Worm (Caenorhabditis elegans) whole organism, late embryonic: ENCODE measurements around the gene T27F7.12.

Experiments used
- C08G9.2 ChIP-seq: sonication (generic microtip); optimal IDR thresholded peaks from 2 replicates; lab custom pipeline; 2016; ENCODE audit warnings: mild to moderate bottlenecking, missing genetic modification characterization, moderate library complexity, missing compliant biosample characterization
- F13H6.1 ChIP-seq: sonication (generic microtip); optimal IDR thresholded peaks from 2 replicates; lab custom pipeline; 2016; ENCODE audit warnings: missing genetic modification characterization, missing compliant biosample characterization
- T23F11.4 ChIP-seq: fragments of 200-800 bp; sonication (Bioruptor generic); optimal IDR thresholded peaks from 2 replicates; lab custom pipeline; 2018; ENCODE audit warnings: mild to moderate bottlenecking, missing genetic modification characterization, missing compliant biosample characterization
- Y22D7AL.16 ChIP-seq: sonication (generic microtip); optimal IDR thresholded peaks from 2 replicates; lab custom pipeline; 2016; ENCODE audit warnings: missing genetic modification characterization, missing compliant biosample characterization
- ahr-1 ChIP-seq: sonication (generic microtip); optimal IDR thresholded peaks from 2 replicates; lab custom pipeline; 2016; ENCODE audit warnings: missing genetic modification characterization, missing compliant biosample characterization
- ceh-14 ChIP-seq: sonication (generic microtip); optimal IDR thresholded peaks from 2 replicates; lab custom pipeline; 2016; ENCODE audit warnings: missing genotype, missing genetic modification characterization, missing compliant biosample characterization
- ceh-18 ChIP-seq: sonication (generic microtip); optimal IDR thresholded peaks from 2 replicates; lab custom pipeline; 2016; ENCODE audit warnings: missing genetic modification characterization, missing compliant biosample characterization
- ceh-19 ChIP-seq: fragments of 200-800 bp; sonication (Bioruptor generic); optimal IDR thresholded peaks from 2 replicates; lab custom pipeline; 2018; ENCODE audit warnings: mild to moderate bottlenecking, missing genetic modification characterization, missing compliant biosample characterization
- ceh-2 ChIP-seq: sonication (generic microtip); optimal IDR thresholded peaks from 2 replicates; lab custom pipeline; 2016; ENCODE audit warnings: missing genotype, missing genetic modification characterization, missing compliant biosample characterization
- ceh-24 ChIP-seq: sonication (generic microtip); optimal IDR thresholded peaks from 2 replicates; lab custom pipeline; 2016; ENCODE audit warnings: mild to moderate bottlenecking, missing genetic modification characterization, missing compliant biosample characterization
- ceh-30 ChIP-seq: fragments of 150-350 bp; optimal IDR thresholded peaks from 2 replicates; lab custom pipeline; 2014; ENCODE audit warnings: missing biosample characterization, missing genetic modification characterization
- ceh-34 ChIP-seq: sonication (generic microtip); optimal IDR thresholded peaks from 2 replicates; lab custom pipeline; 2016; ENCODE audit warnings: mild to moderate bottlenecking, missing genetic modification characterization, missing compliant biosample characterization
- ceh-45 ChIP-seq: fragments of 200-800 bp; sonication (Bioruptor generic); IDR thresholded peaks from 2 replicates; pipeline ENCODE4 v1.3.6; 2022; ENCODE audit warnings: missing genetic modification reagents, missing genetic modification characterization, missing compliant biosample characterization
- ceh-48 ChIP-seq: sonication (generic microtip); optimal IDR thresholded peaks from 2 replicates; lab custom pipeline; 2016; ENCODE audit warnings: missing genetic modification characterization, inconsistent platforms, missing compliant biosample characterization
- ceh-6 ChIP-seq: fragments of 200-800 bp; sonication (Bioruptor generic); optimal IDR thresholded peaks from 2 replicates; lab custom pipeline; 2018; ENCODE audit warnings: mild to moderate bottlenecking, missing genetic modification characterization, missing compliant biosample characterization
- ceh-9 ChIP-seq: sonication (generic microtip); optimal IDR thresholded peaks from 2 replicates; lab custom pipeline; 2016; ENCODE audit warnings: mild to moderate bottlenecking, missing genetic modification characterization, inconsistent platforms, missing compliant biosample characterization
- dve-1 ChIP-seq: sonication (generic microtip); optimal IDR thresholded peaks from 2 replicates; lab custom pipeline; 2017; ENCODE audit warnings: antibody characterized with exemption, mild to moderate bottlenecking, missing genetic modification characterization, missing compliant biosample characterization
- elt-2 ChIP-seq: sonication (generic microtip); optimal IDR thresholded peaks from 2 replicates; lab custom pipeline; 2016; ENCODE audit warnings: missing genetic modification reagents, missing genetic modification characterization, missing compliant biosample characterization
- elt-4 ChIP-seq: sonication (generic microtip); optimal IDR thresholded peaks from 2 replicates; lab custom pipeline; 2016; ENCODE audit warnings: missing genetic modification characterization, missing compliant biosample characterization
- ets-4 ChIP-seq: sonication (generic microtip); optimal IDR thresholded peaks from 2 replicates; lab custom pipeline; 2016; ENCODE audit warnings: missing genetic modification characterization, missing compliant biosample characterization
- fax-1 ChIP-seq: sonication (generic microtip); optimal IDR thresholded peaks from 2 replicates; lab custom pipeline; 2016; ENCODE audit warnings: missing genotype, missing genetic modification characterization, missing compliant biosample characterization
- fkh-10 ChIP-seq: fragments of 150-350 bp; optimal IDR thresholded peaks from 2 replicates; lab custom pipeline; 2014; ENCODE audit warnings: missing biosample characterization, missing genetic modification reagents, missing genetic modification characterization
- fkh-6 ChIP-seq: sonication (generic microtip); optimal IDR thresholded peaks from 2 replicates; lab custom pipeline; 2016; ENCODE audit warnings: missing genetic modification characterization, missing compliant biosample characterization
- gmeb-2 ChIP-seq: sonication (generic microtip); optimal IDR thresholded peaks from 2 replicates; lab custom pipeline; 2016; ENCODE audit warnings: missing genetic modification characterization, inconsistent platforms, missing compliant biosample characterization
- hlh-30 ChIP-seq: sonication (generic microtip); optimal IDR thresholded peaks from 2 replicates; lab custom pipeline; 2017; ENCODE audit warnings: antibody characterized with exemption, missing genetic modification characterization, missing compliant biosample characterization; ENCODE audit not compliant: insufficient read depth
- hlh-6 ChIP-seq: sonication (generic microtip); optimal IDR thresholded peaks from 2 replicates; lab custom pipeline; 2016; ENCODE audit warnings: missing genotype, missing genetic modification characterization, missing compliant biosample characterization
- lim-6 ChIP-seq: sonication (generic microtip); optimal IDR thresholded peaks from 2 replicates; lab custom pipeline; 2016; ENCODE audit warnings: missing genetic modification characterization, missing compliant biosample characterization
- lin-11 ChIP-seq: fragments of 200-800 bp; sonication (Bioruptor generic); optimal IDR thresholded peaks from 2 replicates; lab custom pipeline; 2018; ENCODE audit warnings: mild to moderate bottlenecking, missing genetic modification characterization, missing compliant biosample characterization
- mec-3 ChIP-seq: sonication (generic microtip); optimal IDR thresholded peaks from 2 replicates; lab custom pipeline; 2016; ENCODE audit warnings: borderline replicate concordance, missing genetic modification characterization, missing compliant biosample characterization
- nfya-1 ChIP-seq: sonication (generic microtip); optimal IDR thresholded peaks from 2 replicates; lab custom pipeline; 2017; ENCODE audit warnings: missing genetic modification characterization, mild to moderate bottlenecking, missing compliant biosample characterization, antibody characterized with exemption, moderate library complexity
- nhr-11 ChIP-seq: fragments of 150-350 bp; optimal IDR thresholded peaks from 2 replicates; lab custom pipeline; 2014; ENCODE audit warnings: missing biosample characterization, missing genetic modification characterization
- nhr-232 ChIP-seq: sonication (generic microtip); optimal IDR thresholded peaks from 2 replicates; lab custom pipeline; 2016; ENCODE audit warnings: missing genetic modification characterization, missing compliant biosample characterization
- odd-2 ChIP-seq: sonication (generic microtip); optimal IDR thresholded peaks from 2 replicates; lab custom pipeline; 2017; ENCODE audit warnings: antibody characterized with exemption, mild to moderate bottlenecking, missing genetic modification characterization, missing compliant biosample characterization
- pag-3 ChIP-seq: sonication (generic microtip); optimal IDR thresholded peaks from 2 replicates; lab custom pipeline; 2016; ENCODE audit warnings: missing compliant biosample characterization, missing genetic modification characterization, borderline replicate concordance
- pax-1 ChIP-seq: fragments of 150-350 bp; optimal IDR thresholded peaks from 2 replicates; lab custom pipeline; 2014; ENCODE audit warnings: missing biosample characterization, missing genetic modification characterization
- pha-2 ChIP-seq: sonication (generic microtip); optimal IDR thresholded peaks from 2 replicates; lab custom pipeline; 2017; ENCODE audit warnings: mild to moderate bottlenecking, missing genetic modification characterization, missing compliant biosample characterization
- pha-4 ChIP-seq: fragments of 150-350 bp; optimal IDR thresholded peaks from 2 replicates; lab custom pipeline; 2018; ENCODE audit warnings: missing biosample characterization, missing genetic modification reagents, missing genetic modification characterization
- pqm-1 ChIP-seq: sonication (generic microtip); optimal IDR thresholded peaks from 2 replicates; lab custom pipeline; 2016; ENCODE audit warnings: missing genetic modification characterization, missing compliant biosample characterization
- pros-1 ChIP-seq: fragments of 150-350 bp; optimal IDR thresholded peaks from 2 replicates; lab custom pipeline; 2014; ENCODE audit warnings: missing biosample characterization, missing genetic modification reagents, missing genetic modification characterization
- ref-2 ChIP-seq: sonication (generic microtip); optimal IDR thresholded peaks from 2 replicates; lab custom pipeline; 2016; ENCODE audit warnings: missing genetic modification characterization, missing compliant biosample characterization
- sdc-2 ChIP-seq: sonication (generic microtip); optimal IDR thresholded peaks from 2 replicates; lab custom pipeline; 2016; ENCODE audit warnings: missing genotype, missing genetic modification characterization, missing compliant biosample characterization
- sox-2 ChIP-seq: fragments of 200-800 bp; sonication (Bioruptor generic); IDR thresholded peaks from 2 replicates; pipeline ENCODE4 v1.3.6; 2022; ENCODE audit warnings: missing genetic modification reagents, missing genetic modification characterization, missing compliant biosample characterization
- sox-4 ChIP-seq: sonication (generic microtip); optimal IDR thresholded peaks from 2 replicates; lab custom pipeline; 2017; ENCODE audit warnings: mild to moderate bottlenecking, missing genetic modification characterization, inconsistent platforms, missing compliant biosample characterization
- syd-9 ChIP-seq: sonication (generic microtip); optimal IDR thresholded peaks from 2 replicates; lab custom pipeline; 2016; ENCODE audit warnings: mild to moderate bottlenecking, missing genetic modification characterization, moderate library complexity, missing compliant biosample characterization
- tbx-2 ChIP-seq: sonication (generic microtip); optimal IDR thresholded peaks from 2 replicates; lab custom pipeline; 2016; ENCODE audit warnings: missing genetic modification characterization, missing compliant biosample characterization
- tbx-7 ChIP-seq: sonication (generic microtip); optimal IDR thresholded peaks from 2 replicates; lab custom pipeline; 2016; ENCODE audit warnings: missing genotype, missing genetic modification characterization, missing compliant biosample characterization
- unc-42 ChIP-seq: sonication (generic microtip); optimal IDR thresholded peaks from 2 replicates; lab custom pipeline; 2016; ENCODE audit warnings: missing genotype, missing genetic modification characterization, missing compliant biosample characterization
- unc-55 ChIP-seq: sonication (generic microtip); optimal IDR thresholded peaks from 2 replicates; lab custom pipeline; 2017; ENCODE audit warnings: missing biosample characterization, missing genetic modification reagents, missing genetic modification characterization
- ztf-16 ChIP-seq: sonication (generic microtip); optimal IDR thresholded peaks from 2 replicates; lab custom pipeline; 2017; ENCODE audit warnings: missing genetic modification characterization, missing compliant biosample characterization

T27F7.12 gene

DNA sequence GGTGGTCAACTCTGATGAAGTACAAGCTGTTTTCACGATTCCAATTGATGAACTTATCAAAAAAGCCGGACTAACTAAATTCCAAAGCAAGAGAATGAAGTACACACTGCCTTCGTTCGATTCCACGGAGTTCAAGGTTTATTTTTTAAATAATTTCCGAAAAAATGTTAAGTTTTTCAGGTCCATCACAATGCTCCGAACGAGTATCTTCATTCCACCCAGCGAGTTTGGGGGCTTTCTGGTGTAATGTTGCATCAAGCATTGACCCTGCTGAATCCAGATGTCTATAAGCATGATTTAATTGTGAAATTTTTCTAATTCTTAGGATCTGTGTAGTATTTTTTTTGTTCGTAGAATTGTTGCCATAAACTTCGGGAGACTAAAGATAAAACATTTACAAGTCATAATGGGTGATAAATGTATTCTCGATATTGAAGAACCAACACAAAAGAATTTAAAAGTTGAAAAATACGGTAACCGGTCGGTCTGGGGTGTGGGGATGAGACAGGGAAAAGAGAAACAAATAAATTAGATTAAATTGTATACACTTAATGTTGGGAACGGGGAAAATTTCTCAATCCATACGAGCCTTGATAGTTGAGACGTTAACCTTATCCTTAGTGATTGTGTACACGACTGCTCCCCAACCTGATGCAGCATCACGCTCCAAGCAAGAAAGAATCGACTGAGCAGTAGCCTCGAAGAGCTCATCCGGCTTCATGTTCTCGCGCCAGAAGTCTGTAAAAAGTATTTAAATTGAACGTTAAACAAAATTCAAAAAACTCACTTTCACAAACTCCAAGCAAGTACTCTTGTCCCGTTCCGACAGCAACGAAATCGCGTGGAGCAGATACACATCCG, 35.6 kb upstream of the T27F7.12 start:
- TF ChIP-seq C08G9.2 (tag; lab: Kevin White, UChicago) (no peak), ref-2 (tag; lab: Kevin White, UChicago) (no peak), ceh-30 (tag; lab: Kevin White, UChicago) (no peak), unc-42 (tag; lab: Kevin White, UChicago) (no peak), hlh-6 (tag; lab: Kevin White, UChicago) (no peak), pag-3 (tag; lab: Kevin White, UChicago) (no peak), Y22D7AL.16 (tag; lab: Kevin White, UChicago) (no peak), mec-3 (tag; lab: Kevin White, UChicago) (no peak), ceh-48 (no peak), ceh-18 (no peak), syd-9 (tag; lab: Kevin White, UChicago) (no peak)

DNA sequence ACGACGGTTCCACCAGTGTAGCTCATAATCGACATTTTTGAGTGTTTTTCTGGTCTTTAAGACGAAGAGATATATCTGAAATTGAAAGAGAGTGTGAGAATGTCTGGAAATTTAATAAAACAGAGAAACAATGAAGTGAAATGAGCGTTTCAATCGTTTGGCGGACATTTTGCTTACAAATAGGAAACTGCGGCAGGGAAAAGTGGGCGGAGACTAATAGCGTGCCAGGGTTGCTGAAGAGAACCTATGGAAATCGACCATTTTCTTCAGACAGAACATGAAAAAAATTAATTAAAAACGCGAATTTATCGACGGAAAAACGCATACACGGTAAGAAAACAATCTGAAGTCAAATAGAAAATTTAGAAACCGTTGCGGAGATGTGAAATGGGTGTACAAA, 34.5 kb upstream of the T27F7.12 start, which contains the start of gene pbs-3:
Gene pbs-3, minus strand, starts transcription at position 75 of the 400 bp plus-strand sequence.
- TF ChIP-seq ztf-16 = no peak
- no peak for TF ChIP-seq pros-1 (tag; lab: Kevin White, UChicago)
- no peak for TF ChIP-seq lin-11 (tag; lab: Kevin White, UChicago)
- TF ChIP-seq fkh-6 (tag; lab: Kevin White, UChicago) = no peak
- TF ChIP-seq lim-6 = peak; percentile 78
- no peak for TF ChIP-seq odd-2
- no peak for TF ChIP-seq hlh-30 (tag; lab: Kevin White, UChicago)
- TF ChIP-seq ets-4 (tag; lab: Kevin White, UChicago) = peak; percentile 61
- TF ChIP-seq pha-2 (tag; lab: Kevin White, UChicago) = no peak
- no peak for TF ChIP-seq Y22D7AL.16 (tag; lab: Kevin White, UChicago)
- peak; percentile 74 for TF ChIP-seq ceh-14
- TF ChIP-seq gmeb-2 (tag; lab: Kevin White, UChicago) = no peak
- TF ChIP-seq ceh-34 (tag; lab: Kevin White, UChicago) = peak; percentile 29
- peak; percentile 60 for TF ChIP-seq nfya-1 (tag; lab: Kevin White, UChicago)
- no peak for TF ChIP-seq ceh-30 (tag; lab: Kevin White, UChicago)
- TF ChIP-seq nhr-11 (tag; lab: Kevin White, UChicago) = no peak
- TF ChIP-seq tbx-2 (tag; lab: Kevin White, UChicago) = peak; percentile 88
- TF ChIP-seq ceh-24 = no peak
- no peak for TF ChIP-seq nhr-232
- no peak for TF ChIP-seq hlh-6 (tag; lab: Kevin White, UChicago)
- no peak for TF ChIP-seq syd-9 (tag; lab: Kevin White, UChicago)
- no peak for TF ChIP-seq T23F11.4 (GFP tag; lab: Kevin White, UChicago)
- TF ChIP-seq ceh-19 (GFP tag; lab: Kevin White, UChicago) = no peak
- TF ChIP-seq ceh-6 (GFP tag; lab: Kevin White, UChicago) = no peak
- TF ChIP-seq mec-3 (tag; lab: Kevin White, UChicago) = no peak
- no peak for TF ChIP-seq elt-4 (tag; lab: Kevin White, UChicago)
- TF ChIP-seq tbx-7 (tag; lab: Kevin White, UChicago) = peak; percentile 13
- TF ChIP-seq C08G9.2 (tag; lab: Kevin White, UChicago) = peak; percentile 76
- no peak for TF ChIP-seq fkh-10 (GFP tag; lab: Kevin White, UChicago)
- peak; percentile 83 for TF ChIP-seq elt-2
- no peak for TF ChIP-seq sox-4 (tag; lab: Kevin White, UChicago)
- TF ChIP-seq pqm-1 (tag; lab: Kevin White, UChicago) = no peak
- no peak for TF ChIP-seq pax-1 (tag; lab: Kevin White, UChicago)
- TF ChIP-seq sdc-2 (tag; lab: Kevin White, UChicago) = no peak
- TF ChIP-seq dve-1 (tag; lab: Kevin White, UChicago) = no peak
- no peak for TF ChIP-seq unc-55
- peak; percentile 68 for TF ChIP-seq F13H6.1 (tag; lab: Kevin White, UChicago)
- TF ChIP-seq sox-2 (GFP tag; lab: Robert Waterston, UW) = peak; percentile 15; the same call in 1 of the 2 replicates
- TF ChIP-seq fax-1 (tag; lab: Kevin White, UChicago) = peak; percentile 54
- TF ChIP-seq ceh-2 (tag; lab: Kevin White, UChicago) = peak; percentile 66
- TF ChIP-seq ahr-1 = no peak
- no peak for TF ChIP-seq ceh-45 (GFP tag; lab: Robert Waterston, UW)
- no peak for TF ChIP-seq ceh-9 (tag; lab: Kevin White, UChicago)
- TF ChIP-seq pha-4 (tag; lab: Kevin White, UChicago) = no peak
- no peak for TF ChIP-seq ceh-48
